Worm (Caenorhabditis elegans): ENCODE data around the gene smg-8.

Gene smg-8

DNA sequence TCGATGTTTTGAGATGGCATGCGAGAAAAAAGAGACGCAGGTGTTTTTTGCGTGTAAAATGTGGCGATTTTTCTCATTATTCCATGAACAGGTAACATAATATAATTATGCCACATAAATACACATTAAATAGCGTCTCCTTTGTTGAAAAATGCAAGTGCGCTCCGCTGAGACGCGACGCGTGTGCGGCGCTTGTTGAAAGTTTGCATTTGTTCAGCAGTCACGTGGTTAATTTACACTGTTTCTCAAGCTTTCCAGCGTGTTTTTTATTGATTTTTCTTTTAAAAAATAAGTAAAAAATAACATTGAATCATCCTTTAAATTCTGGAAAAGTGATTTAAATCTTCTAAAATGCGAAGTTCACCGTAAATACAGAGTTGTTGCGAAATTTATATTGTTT lies 41.6 kb upstream of the smg-8 start (continued):
- TF ChIP-seq skn-1 (tag; optimal IDR thresholded peaks at IDR 0.05) (no peak), nhr-25 (tag; optimal IDR thresholded peaks at IDR 0.05) (peak; percentile 93), ztf-4 (tag; optimal IDR thresholded peaks at IDR 0.05) (peak; percentile 60), blmp-1 (tag; optimal IDR thresholded peaks at IDR 0.05; ENCODE audit: insufficient read depth) (peak; percentile 62), ZK546.5 (tag; optimal IDR thresholded peaks at IDR 0.05) (no peak), zag-1 (tag; optimal IDR thresholded peaks at IDR 0.05) (no peak), alr-1 (tag; optimal IDR thresholded peaks at IDR 0.05) (no peak), nhr-77 (tag; optimal IDR thresholded peaks at IDR 0.05) (no peak), mab-5 (tag; optimal IDR thresholded peaks at IDR 0.05) (peak; percentile 74), nhr-11 (tag; optimal IDR thresholded peaks at IDR 0.05) (no peak)

DNA sequence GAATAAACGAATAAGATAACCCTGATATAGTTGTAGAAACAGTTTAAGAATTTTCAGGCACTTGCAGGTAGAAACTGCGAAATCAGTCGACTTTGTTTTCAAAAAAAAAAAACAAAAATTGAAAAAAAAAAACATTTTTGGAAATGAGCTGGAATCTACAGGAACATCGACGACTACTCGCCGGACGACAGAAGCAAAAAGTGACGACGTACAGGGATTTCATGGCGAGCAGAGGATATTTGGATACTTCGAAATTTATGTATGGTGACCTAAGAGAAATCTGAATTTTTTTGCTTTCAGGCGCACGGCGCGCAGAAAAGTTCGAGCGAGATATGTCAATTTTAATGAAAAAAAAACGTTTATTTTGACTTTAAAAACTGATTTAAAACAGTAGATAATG lies 40.1 kb upstream of the smg-8 start:
- no peak for TF ChIP-seq unc-62 (GFP tag; optimal IDR thresholded peaks at IDR 0.05)
- no peak for TF ChIP-seq ZK546.5 (tag; optimal IDR thresholded peaks at IDR 0.05)
- no peak for TF ChIP-seq sma-3 (GFP tag; optimal IDR thresholded peaks at IDR 0.05)
- no peak for TF ChIP-seq lsy-2 (tag; optimal IDR thresholded peaks at IDR 0.05)
- TF ChIP-seq mab-5 (tag; optimal IDR thresholded peaks at IDR 0.05), result no peak
- no peak for TF ChIP-seq nhr-10 (tag; optimal IDR thresholded peaks at IDR 0.05)
- TF ChIP-seq nhr-11 (tag; optimal IDR thresholded peaks at IDR 0.05), result no peak
- no peak for TF ChIP-seq sma-9 (GFP tag; optimal IDR thresholded peaks at IDR 0.05)
- no peak for TF ChIP-seq sma-9 (tag; optimal IDR thresholded peaks at IDR 0.05)
- no peak for TF ChIP-seq lin-11 (tag; optimal IDR thresholded peaks at IDR 0.05)
- no peak for TF ChIP-seq snpc-4 (tag; optimal IDR thresholded peaks at IDR 0.05)
- TF ChIP-seq elt-3 (tag; optimal IDR thresholded peaks at IDR 0.05), result no peak
- no peak for TF ChIP-seq aly-2 (tag; optimal IDR thresholded peaks at IDR 0.05)
- TF ChIP-seq unc-55 (GFP tag; optimal IDR thresholded peaks at IDR 0.05), result no peak

DNA sequence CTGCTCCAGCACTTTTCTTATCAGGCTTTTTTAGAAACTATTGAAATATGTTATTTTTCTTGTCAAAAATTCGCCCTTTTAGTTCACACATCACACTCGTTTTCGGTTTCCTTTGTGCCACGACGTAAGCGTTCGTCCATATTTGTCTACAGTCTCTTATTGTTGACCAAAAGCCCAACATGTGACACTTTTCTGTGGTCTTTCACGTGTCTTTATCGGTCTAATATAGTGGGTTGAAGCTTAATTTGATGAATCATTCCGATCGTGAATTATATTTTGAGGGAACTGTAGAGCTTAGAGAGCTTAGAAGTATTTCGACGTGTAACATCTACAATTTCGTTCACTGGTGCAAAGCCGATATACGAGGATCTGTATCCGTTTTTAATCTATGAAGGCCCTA lies 36.9 kb upstream of the smg-8 start:
- TF ChIP-seq crh-2 (tag; optimal IDR thresholded peaks at IDR 0.05) (peak; percentile 44), sma-9 (GFP tag; optimal IDR thresholded peaks at IDR 0.05) (no peak), sma-9 (tag; optimal IDR thresholded peaks at IDR 0.05) (no peak), nhr-11 (tag; optimal IDR thresholded peaks at IDR 0.05) (no peak), lsy-2 (tag; optimal IDR thresholded peaks at IDR 0.05) (peak in 1 of 2 experiments; percentile 5), F13H6.1 (tag; optimal IDR thresholded peaks at IDR 0.05) (peak; percentile 33), nhr-129 (tag; optimal IDR thresholded peaks at IDR 0.05) (peak; percentile 19)

DNA sequence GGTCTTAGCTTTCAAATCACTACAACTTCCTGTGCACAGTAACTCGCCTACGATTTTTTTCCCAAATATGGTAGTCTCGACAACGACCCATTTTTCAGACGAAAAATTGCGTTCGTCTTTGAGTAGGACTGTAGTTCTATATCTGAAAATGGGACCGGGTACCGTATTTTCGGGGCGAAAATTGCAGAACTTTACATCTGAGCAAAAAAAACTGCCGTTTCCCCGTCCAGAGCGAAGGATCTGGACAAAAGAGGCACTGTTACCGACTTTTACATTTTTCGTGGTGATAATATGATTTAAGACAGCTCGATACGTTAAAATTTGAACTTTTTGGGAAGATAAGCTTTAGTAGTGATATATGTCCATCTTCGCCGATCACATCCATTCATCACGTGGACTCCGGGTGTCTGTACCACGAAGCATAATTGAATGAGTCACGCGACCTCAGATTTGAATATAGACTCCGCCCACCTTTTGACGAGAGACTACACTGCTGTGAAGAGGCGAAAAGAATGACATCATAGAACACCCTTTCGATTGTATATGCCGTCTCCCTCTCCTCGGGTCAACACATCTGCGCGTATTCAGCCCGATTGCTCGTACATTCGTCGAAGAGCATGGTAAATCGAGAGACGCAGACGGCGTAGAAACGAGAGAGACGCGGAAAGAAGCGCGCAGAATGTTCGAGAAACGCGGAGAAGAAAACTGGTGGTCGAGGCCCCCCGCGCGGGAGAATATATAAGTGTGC lies 36.3 kb upstream of the smg-8 start:
- peak; percentile 94 for TF ChIP-seq nhr-25 (tag; optimal IDR thresholded peaks at IDR 0.05)
- no peak for TF ChIP-seq nhr-23 (tag; optimal IDR thresholded peaks at IDR 0.05)
- TF ChIP-seq ztf-4 (tag; optimal IDR thresholded peaks at IDR 0.05), result peak; percentile 48
- TF ChIP-seq mab-5 (tag; optimal IDR thresholded peaks at IDR 0.05), result peak; percentile 52
- TF ChIP-seq peb-1 (tag; optimal IDR thresholded peaks at IDR 0.05), result no peak
- no peak for TF ChIP-seq lin-13 (GFP tag; optimal IDR thresholded peaks at IDR 0.05)
- TF ChIP-seq blmp-1 (tag; optimal IDR thresholded peaks at IDR 0.05; ENCODE audit: insufficient read depth), result peak; percentile 43
- TF ChIP-seq egl-27 (tag; optimal IDR thresholded peaks at IDR 0.05), result peak; percentile 31
- no peak for TF ChIP-seq ZK546.5 (tag; optimal IDR thresholded peaks at IDR 0.05)
- no peak for TF ChIP-seq elt-1 (tag; optimal IDR thresholded peaks at IDR 0.05)
- no peak for TF ChIP-seq skn-1 (tag; optimal IDR thresholded peaks at IDR 0.05)
- TF ChIP-seq elt-3 (tag; optimal IDR thresholded peaks at IDR 0.05), result no peak
- TF ChIP-seq lin-39 (tag; optimal IDR thresholded peaks at IDR 0.05), result no peak
- peak; percentile 84 for TF ChIP-seq fos-1 (tag; optimal IDR thresholded peaks at IDR 0.05)
- no peak for TF ChIP-seq alr-1 (tag; optimal IDR thresholded peaks at IDR 0.05)
- TF ChIP-seq nhr-21 (tag; optimal IDR thresholded peaks at IDR 0.05), result peak; percentile 93
- TF ChIP-seq F13H6.1 (tag; optimal IDR thresholded peaks at IDR 0.05), result peak; percentile 92
- TF ChIP-seq sma-9 (GFP tag; optimal IDR thresholded peaks at IDR 0.05), result peak; percentile 66
- TF ChIP-seq sma-9 (tag; optimal IDR thresholded peaks at IDR 0.05), result no peak
- TF ChIP-seq ceh-16 (tag; optimal IDR thresholded peaks at IDR 0.05), result peak; percentile 40
- peak; percentile 59 for TF ChIP-seq crh-2 (tag; optimal IDR thresholded peaks at IDR 0.05)
- peak; percentile 23 for TF ChIP-seq unc-62 (GFP tag; optimal IDR thresholded peaks at IDR 0.05)
- no peak for TF ChIP-seq aly-2 (tag; optimal IDR thresholded peaks at IDR 0.05)
- peak; percentile 57 for TF ChIP-seq unc-55 (GFP tag; optimal IDR thresholded peaks at IDR 0.05)
- peak; percentile 90 for TF ChIP-seq sem-4 (tag; optimal IDR thresholded peaks at IDR 0.05)
- TF ChIP-seq lin-11 (tag; optimal IDR thresholded peaks at IDR 0.05), result peak; percentile 7
- TF ChIP-seq gmeb-1 (tag; optimal IDR thresholded peaks at IDR 0.05), result peak; percentile 28
- TF ChIP-seq R02D3.7 (tag; optimal IDR thresholded peaks at IDR 0.05), result no peak
- TF ChIP-seq sma-3 (GFP tag; optimal IDR thresholded peaks at IDR 0.05), result peak; percentile 87
- no peak for TF ChIP-seq nhr-11 (tag; optimal IDR thresholded peaks at IDR 0.05)
- TF ChIP-seq C34F6.9 (tag; optimal IDR thresholded peaks at IDR 0.05), result peak; percentile 83
- TF ChIP-seq nhr-129 (tag; optimal IDR thresholded peaks at IDR 0.05), result peak; percentile 82
- no peak for TF ChIP-seq zag-1 (tag; optimal IDR thresholded peaks at IDR 0.05)
- no peak for TF ChIP-seq ztf-1 (GFP tag; conservative IDR thresholded peaks at IDR 0.05)
- peak; percentile 25 for TF ChIP-seq nhr-6 (tag; optimal IDR thresholded peaks at IDR 0.05)
- peak; percentile 70 for TF ChIP-seq Y55F3AM.14 (GFP tag; optimal IDR thresholded peaks at IDR 0.05)
- no peak for TF ChIP-seq nhr-237 (tag; optimal IDR thresholded peaks at IDR 0.05)
- peak; percentile 49 to 82 for TF ChIP-seq lsy-2 (tag; optimal IDR thresholded peaks at IDR 0.05)
- TF ChIP-seq nhr-77 (tag; optimal IDR thresholded peaks at IDR 0.05), result peak; percentile 77
- peak; percentile 23 to 52 for TF ChIP-seq mdl-1 (tag; optimal IDR thresholded peaks at IDR 0.05)

Measured in whole organism, L2 larva.